Fruit fly (Drosophila melanogaster) whole organism, pupa: ENCODE measurements around the gene Sfp84E.

Source experiments
- CG10348 ChIP-seq: fragments of 200-800 bp; sonication (Bioruptor generic); IDR thresholded peaks from 2 replicates; pipeline ENCODE4 v1.3.6; 2022; ENCODE audit warnings: missing biosample characterization, missing genetic modification characterization
- CG12605 ChIP-seq: fragments of 200-800 bp; sonication (Bioruptor generic); IDR thresholded peaks from 2 replicates; pipeline ENCODE4 v1.3.6; 2022; ENCODE audit warnings: missing biosample characterization, missing genetic modification characterization
- CG13204 ChIP-seq: fragments of 200-800 bp; sonication (Bioruptor generic); optimal IDR thresholded peaks from 2 replicates; lab custom pipeline; 2018; ENCODE audit warnings: missing biosample characterization, mild to moderate bottlenecking, missing genetic modification characterization, moderate library complexity
- CG14655 ChIP-seq: fragments of 200-800 bp; sonication (Bioruptor generic); optimal IDR thresholded peaks from 3 replicates; lab custom pipeline; 2017; ENCODE audit warnings: mild to moderate bottlenecking, missing biosample characterization, missing genetic modification reagents, missing genetic modification characterization
- CG15710 ChIP-seq: fragments of 200-800 bp; sonication (Bioruptor generic); optimal IDR thresholded peaks from 2 replicates; lab custom pipeline; 2018; ENCODE audit warnings: missing biosample characterization, mild to moderate bottlenecking, missing genetic modification characterization, moderate library complexity
- CG17806 ChIP-seq: fragments of 200-800 bp; sonication (Bioruptor generic); optimal IDR thresholded peaks from 2 replicates; lab custom pipeline; 2018; ENCODE audit warnings: missing biosample characterization, mild to moderate bottlenecking, missing genetic modification characterization, moderate library complexity
- CG32121 ChIP-seq: fragments of 200-800 bp; sonication (Bioruptor generic); IDR thresholded peaks from 2 replicates; pipeline ENCODE4 v1.3.6; 2022; ENCODE audit warnings: missing biosample characterization, missing genetic modification characterization
- CG34367 ChIP-seq: fragments of 200-800 bp; sonication (Bioruptor generic); optimal IDR thresholded peaks from 2 replicates; lab custom pipeline; 2018; ENCODE audit warnings: missing biosample characterization, mild to moderate bottlenecking, missing genetic modification characterization
- CG4496 ChIP-seq: fragments of 200-800 bp; sonication (Bioruptor generic); IDR thresholded peaks from 3 replicates; pipeline ENCODE4 v1.3.6; 2022; ENCODE audit warnings: missing biosample characterization, missing genetic modification characterization
- CG8159 ChIP-seq: fragments of 200-800 bp; sonication (Bioruptor generic); optimal IDR thresholded peaks from 3 replicates; lab custom pipeline; 2018; ENCODE audit warnings: missing biosample characterization, mild to moderate bottlenecking, missing genetic modification characterization, moderate library complexity
- CG8301 ChIP-seq: fragments of 200-800 bp; sonication (Bioruptor generic); optimal IDR thresholded peaks from 2 replicates; lab custom pipeline; 2018; ENCODE audit warnings: missing biosample characterization, mild to moderate bottlenecking, missing genetic modification characterization
- CG9948 ChIP-seq: fragments of 200-800 bp; sonication (Bioruptor generic); optimal IDR thresholded peaks from 2 replicates; lab custom pipeline; 2018; ENCODE audit warnings: missing biosample characterization, mild to moderate bottlenecking, missing genetic modification characterization, moderate library complexity
- D1 ChIP-seq: fragments of 200-800 bp; sonication (Bioruptor generic); optimal IDR thresholded peaks from 2 replicates; lab custom pipeline; 2018; ENCODE audit warnings: missing biosample characterization, mild to moderate bottlenecking, missing genetic modification characterization, moderate library complexity
- EcR ChIP-seq: fragments of 200-800 bp; sonication (Bioruptor generic); optimal IDR thresholded peaks from 3 replicates; lab custom pipeline; 2019; ENCODE audit warnings: missing biosample characterization, missing genetic modification characterization, mild to moderate bottlenecking, moderate library complexity, missing genetic modification reagents
- Ets98B ChIP-seq: fragments of 200-800 bp; sonication (Bioruptor generic); IDR thresholded peaks from 2 replicates; pipeline ENCODE4 v1.3.6; 2022; ENCODE audit warnings: missing biosample characterization, missing genetic modification characterization
- Pif1A ChIP-seq: fragments of 200-800 bp; sonication (Bioruptor generic); optimal IDR thresholded peaks from 3 replicates; lab custom pipeline; 2016; ENCODE audit warnings: missing biosample characterization, missing genetic modification characterization
- Pif1B ChIP-seq: fragments of 200-800 bp; sonication (Bioruptor generic); optimal IDR thresholded peaks from 3 replicates; lab custom pipeline; 2016; ENCODE audit warnings: missing biosample characterization, missing genetic modification characterization
- Snoo ChIP-seq: fragments of 200-800 bp; sonication (Bioruptor generic); optimal IDR thresholded peaks from 3 replicates; lab custom pipeline; 2017; ENCODE audit warnings: missing biosample characterization, mild to moderate bottlenecking, missing genetic modification characterization, inconsistent platforms
- fd96Ca ChIP-seq: fragments of 200-800 bp; sonication (Bioruptor generic); IDR thresholded peaks from 3 replicates; pipeline ENCODE4 v1.3.6; 2022; ENCODE audit warnings: missing biosample characterization, missing genetic modification characterization
- gl ChIP-seq: fragments of 200-800 bp; sonication (Bioruptor generic); optimal IDR thresholded peaks from 2 replicates; lab custom pipeline; 2018; ENCODE audit warnings: missing biosample characterization, mild to moderate bottlenecking, missing genetic modification characterization
- rn ChIP-seq: fragments of 200-800 bp; sonication (Bioruptor generic); IDR thresholded peaks from 2 replicates; pipeline ENCODE4 v1.3.6; 2022; ENCODE audit warnings: missing biosample characterization, missing genetic modification characterization

Sfp84E gene

dm6 chr3R:7980222-7980621 lies at the start of gene Sfp84E:
TSS of gene Sfp84E (minus strand) at chr3R:7980322.
- TF ChIP-seq CG8301 (tag; lab: Kevin White, UChicago) (no peak), Ets98B (no peak), Snoo (tag; lab: Kevin White, UChicago) (no peak)
- TF ChIP-seq, all 21 proteins: peak for 0

- TF ChIP-seq CG32121 (GFP tag; lab: Robert Waterston, UW): no peak
- TF ChIP-seq CG14655 (GFP tag; lab: Kevin White, UChicago): peak; percentile 41
- no peak for TF ChIP-seq CG10348 (GFP tag; lab: Robert Waterston, UW)
- TF ChIP-seq gl: no peak
- TF ChIP-seq rn: no peak
- peak; percentile 43 for TF ChIP-seq Pif1A (GFP tag; lab: Kevin White, UChicago)
- TF ChIP-seq Pif1B: peak; percentile 36
- peak; percentile 32 for TF ChIP-seq EcR
- TF ChIP-seq CG4496 (GFP tag; lab: Robert Waterston, UW): no peak
- no peak for TF ChIP-seq CG9948
- TF ChIP-seq D1 (tag; lab: Kevin White, UChicago): no peak
- peak; percentile 72 for TF ChIP-seq Snoo (tag; lab: Kevin White, UChicago)
- TF ChIP-seq fd96Ca (GFP tag; lab: Robert Waterston, UW): no peak
- peak; percentile 25 for TF ChIP-seq CG17806 (tag; lab: Kevin White, UChicago)
- peak; percentile 36 for TF ChIP-seq CG15710 (tag; lab: Kevin White, UChicago)
- no peak for TF ChIP-seq CG13204 (GFP tag; lab: Kevin White, UChicago)
- peak; percentile 20; the same call in 1 of the 2 replicates for TF ChIP-seq Ets98B
- peak; percentile 61 for TF ChIP-seq CG8301 (tag; lab: Kevin White, UChicago)
- peak; percentile 36 for TF ChIP-seq CG8159 (tag; lab: Kevin White, UChicago)
- no peak for TF ChIP-seq CG34367 (tag; lab: Kevin White, UChicago)
- TF ChIP-seq CG12605: no peak
Observed at dm6 chr3R:8029496-8030013, 49.4 kb upstream of the Sfp84E start, which contains the start of gene ImpE3. TSS of gene ImpE3 (minus strand) at chr3R:8029546.

- peak; percentile 91 for TF ChIP-seq CG8159 (tag; lab: Kevin White, UChicago)
- no peak for TF ChIP-seq fd96Ca (GFP tag; lab: Robert Waterston, UW)
- TF ChIP-seq Pif1B: peak; percentile 86
- TF ChIP-seq CG9948: peak; percentile 87
- TF ChIP-seq CG8301 (tag; lab: Kevin White, UChicago): peak; percentile 55
- TF ChIP-seq CG32121 (GFP tag; lab: Robert Waterston, UW): peak; percentile 63
- TF ChIP-seq rn: no peak
- TF ChIP-seq CG12605: peak; percentile 62
- peak; percentile 93 for TF ChIP-seq CG15710 (tag; lab: Kevin White, UChicago)
- 0 out of 2 replicates have a peak, but pooled peaks have one; percentile 11 for TF ChIP-seq CG10348 (GFP tag; lab: Robert Waterston, UW)
- peak; percentile 38 for TF ChIP-seq Pif1A (GFP tag; lab: Kevin White, UChicago)
- TF ChIP-seq D1 (tag; lab: Kevin White, UChicago): peak; percentile 85
- TF ChIP-seq Snoo (tag; lab: Kevin White, UChicago): peak; percentile 85
- TF ChIP-seq CG13204 (GFP tag; lab: Kevin White, UChicago): peak; percentile 79
- TF ChIP-seq CG4496 (GFP tag; lab: Robert Waterston, UW): peak; percentile 43; the same call in 1 of the 3 replicates
- peak; percentile 65 for TF ChIP-seq Ets98B
- peak; percentile 85 for TF ChIP-seq CG34367 (tag; lab: Kevin White, UChicago)
- peak; percentile 80 for TF ChIP-seq CG17806 (tag; lab: Kevin White, UChicago)
- TF ChIP-seq EcR: peak; percentile 43
- TF ChIP-seq CG14655 (GFP tag; lab: Kevin White, UChicago): peak; percentile 93
- TF ChIP-seq gl: no peak
Observed at dm6 chr3R:8027203-8027688, 47.1 kb upstream of the Sfp84E start.

dm6 chr3R:8026515-8026914 lies 46.4 kb upstream of the Sfp84E start:
- TF ChIP-seq rn (no peak), CG12605 (no peak), CG17806 (tag; lab: Kevin White, UChicago) (no peak), gl (no peak), EcR (no peak), CG13204 (GFP tag; lab: Kevin White, UChicago) (no peak), Pif1B (no peak), D1 (tag; lab: Kevin White, UChicago) (no peak), CG14655 (GFP tag; lab: Kevin White, UChicago) (no peak), CG9948 (no peak), CG8159 (tag; lab: Kevin White, UChicago) (no peak), Snoo (tag; lab: Kevin White, UChicago) (no peak), fd96Ca (GFP tag; lab: Robert Waterston, UW) (no peak)

dm6 chr3R:8013121-8014009 lies 33.2 kb upstream of the Sfp84E start, which contains the start of the genes CG10435 and Pbp95:
TSS of gene CG10435 (minus strand) at chr3R:8013201.
TSS of gene Pbp95 (plus strand) at chr3R:8013791.
- TF ChIP-seq CG13204 (GFP tag; lab: Kevin White, UChicago) (no peak), CG10348 (GFP tag; lab: Robert Waterston, UW) (no peak), CG32121 (GFP tag; lab: Robert Waterston, UW) (no peak), CG8159 (tag; lab: Kevin White, UChicago) (no peak), CG17806 (tag; lab: Kevin White, UChicago) (peak; percentile 4), fd96Ca (GFP tag; lab: Robert Waterston, UW) (peak; percentile 69; the same call in 2 of the 3 replicates), Pif1A (GFP tag; lab: Kevin White, UChicago) (no peak), CG14655 (GFP tag; lab: Kevin White, UChicago) (no peak), CG4496 (GFP tag; lab: Robert Waterston, UW) (peak; percentile 66), CG8301 (tag; lab: Kevin White, UChicago) (no peak), CG9948 (no peak), CG34367 (tag; lab: Kevin White, UChicago) (no peak), D1 (tag; lab: Kevin White, UChicago) (no peak), Snoo (tag; lab: Kevin White, UChicago) (no peak), rn (0 out of 2 replicates have a peak, but pooled peaks have one; percentile 11), gl (no peak), Ets98B (peak; percentile 50), CG12605 (no peak), Pif1B (no peak), CG15710 (tag; lab: Kevin White, UChicago) (no peak), EcR (no peak)
